Worm (Caenorhabditis elegans) whole organism, mixed stage, embryonic: ENCODE results near the gene C34C12.9.

Experiments used
- M03D4.4 ChIP-seq: sonication (generic microtip); optimal IDR thresholded peaks from 2 replicates; lab custom pipeline; 2017; ENCODE audit warnings: mild to moderate bottlenecking, missing genetic modification characterization, missing compliant biosample characterization
- bed-3 ChIP-seq: fragments of 200-800 bp; sonication (Bioruptor generic); optimal IDR thresholded peaks from 3 replicates; lab custom pipeline; 2018; ENCODE audit warnings: mild to moderate bottlenecking, missing genetic modification characterization, moderate library complexity, missing compliant biosample characterization
- blmp-1 ChIP-seq: fragments of 150-350 bp; optimal IDR thresholded peaks from 2 replicates; lab custom pipeline; 2014; ENCODE audit warnings: missing biosample characterization, missing genetic modification characterization
- ceh-39 ChIP-seq: fragments of 150-350 bp; optimal IDR thresholded peaks from 2 replicates; lab custom pipeline; 2014; ENCODE audit warnings: missing biosample characterization, missing genetic modification characterization
- ceh-43 ChIP-seq: fragments of 200-800 bp; sonication (Bioruptor generic); optimal IDR thresholded peaks from 2 replicates; lab custom pipeline; 2018; ENCODE audit warnings: mild to moderate bottlenecking, missing genetic modification characterization, moderate library complexity, missing compliant biosample characterization
- ceh-83 ChIP-seq: fragments of 200-800 bp; sonication (Bioruptor generic); optimal IDR thresholded peaks from 2 replicates; lab custom pipeline; 2018; ENCODE audit warnings: mild to moderate bottlenecking, missing genetic modification characterization, missing compliant biosample characterization
- ces-1 ChIP-seq: fragments of 150-350 bp; optimal IDR thresholded peaks from 2 replicates; lab custom pipeline; 2014; ENCODE audit warnings: missing biosample characterization, missing genetic modification reagents, missing genetic modification characterization
- cnd-1 ChIP-seq: fragments of 200-800 bp; sonication (Bioruptor generic); optimal IDR thresholded peaks from 2 replicates; lab custom pipeline; 2018; ENCODE audit warnings: mild to moderate bottlenecking, missing genetic modification characterization, missing compliant biosample characterization
- drap-1 ChIP-seq: fragments of 200-800 bp; sonication (Bioruptor generic); optimal IDR thresholded peaks from 3 replicates; lab custom pipeline; 2018; ENCODE audit warnings: mild to moderate bottlenecking, missing genetic modification characterization, missing compliant biosample characterization
- elt-1 ChIP-seq: sonication (generic microtip); optimal IDR thresholded peaks from 2 replicates; lab custom pipeline; 2017; ENCODE audit warnings: missing genetic modification characterization, mild to moderate bottlenecking, missing compliant biosample characterization, antibody characterized with exemption, moderate library complexity, borderline replicate concordance; ENCODE audit not compliant: insufficient read depth
- elt-3 ChIP-seq: fragments of 150-350 bp; optimal IDR thresholded peaks from 2 replicates; lab custom pipeline; 2014; ENCODE audit warnings: missing biosample characterization, missing genetic modification characterization
- flh-1 ChIP-seq: fragments of 200-800 bp; sonication (Bioruptor generic); optimal IDR thresholded peaks from 2 replicates; lab custom pipeline; 2018; ENCODE audit warnings: mild to moderate bottlenecking, missing genetic modification characterization, moderate library complexity, missing compliant biosample characterization
- ham-2 ChIP-seq: fragments of 200-800 bp; sonication (Bioruptor generic); optimal IDR thresholded peaks from 2 replicates; lab custom pipeline; 2018; ENCODE audit warnings: mild to moderate bottlenecking, missing genetic modification characterization, missing compliant biosample characterization
- hlh-1 ChIP-seq: fragments of 150-350 bp; optimal IDR thresholded peaks from 2 replicates; lab custom pipeline; 2014; ENCODE audit warnings: missing biosample characterization, missing genetic modification reagents, missing genetic modification characterization
- lin-13 ChIP-seq: fragments of 150-350 bp; optimal IDR thresholded peaks from 2 replicates; lab custom pipeline; 2014; ENCODE audit warnings: missing biosample characterization, missing genetic modification characterization
- lin-32 ChIP-seq: fragments of 200-800 bp; sonication (Bioruptor generic); optimal IDR thresholded peaks from 2 replicates; lab custom pipeline; 2018; ENCODE audit warnings: mild to moderate bottlenecking, missing genetic modification characterization, missing compliant biosample characterization
- lsy-2 ChIP-seq: fragments of 150-350 bp; optimal IDR thresholded peaks from 2 replicates; lab custom pipeline; 2014; ENCODE audit warnings: missing biosample characterization, missing genetic modification characterization
- mab-5 ChIP-seq: fragments of 150-350 bp; optimal IDR thresholded peaks from 2 replicates; lab custom pipeline; 2014; ENCODE audit warnings: missing biosample characterization, missing genetic modification characterization
- mep-1 ChIP-seq: fragments of 150-350 bp; optimal IDR thresholded peaks from 2 replicates; lab custom pipeline; 2017; ENCODE audit warnings: missing biosample characterization, missing genetic modification reagents, missing genetic modification characterization, inconsistent platforms
- mls-2 ChIP-seq: sonication (generic microtip); optimal IDR thresholded peaks from 2 replicates; lab custom pipeline; 2016; ENCODE audit warnings: mild to moderate bottlenecking, missing genetic modification characterization, moderate library complexity, missing compliant biosample characterization
- nhr-12 ChIP-seq: fragments of 150-350 bp; optimal IDR thresholded peaks from 2 replicates; lab custom pipeline; 2014; ENCODE audit warnings: missing biosample characterization, missing genetic modification characterization
- nhr-2 ChIP-seq: fragments of 150-350 bp; optimal IDR thresholded peaks from 2 replicates; lab custom pipeline; 2014; ENCODE audit warnings: missing biosample characterization, missing genetic modification characterization
- nhr-237 ChIP-seq: fragments of 150-350 bp; optimal IDR thresholded peaks from 2 replicates; lab custom pipeline; 2014; ENCODE audit warnings: missing biosample characterization, missing genetic modification characterization
- nhr-28 ChIP-seq: fragments of 150-350 bp; optimal IDR thresholded peaks from 2 replicates; lab custom pipeline; 2014; ENCODE audit warnings: missing biosample characterization, missing genetic modification characterization
- nhr-76 ChIP-seq: sonication (generic microtip); optimal IDR thresholded peaks from 2 replicates; lab custom pipeline; 2017; ENCODE audit warnings: missing biosample characterization, missing genetic modification characterization
- pha-4 ChIP-seq: fragments of 150-350 bp; optimal IDR thresholded peaks from 2 replicates; lab custom pipeline; 2018; ENCODE audit warnings: missing biosample characterization, missing genetic modification reagents, missing genetic modification characterization
- sem-2 ChIP-seq: fragments of 200-800 bp; sonication (Bioruptor generic); optimal IDR thresholded peaks from 2 replicates; lab custom pipeline; 2018; ENCODE audit warnings: mild to moderate bottlenecking, missing genetic modification characterization, missing compliant biosample characterization
- snpc-4 ChIP-seq: fragments of 150-350 bp; optimal IDR thresholded peaks from 2 replicates; lab custom pipeline; 2014; ENCODE audit warnings: missing biosample characterization, missing genetic modification characterization
- sptf-1 ChIP-seq: sonication (generic microtip); optimal IDR thresholded peaks from 2 replicates; lab custom pipeline; 2017; ENCODE audit warnings: mild to moderate bottlenecking, missing genetic modification characterization, moderate library complexity, missing compliant biosample characterization
- tbx-8 ChIP-seq: fragments of 200-800 bp; sonication (Bioruptor generic); optimal IDR thresholded peaks from 2 replicates; lab custom pipeline; 2018; ENCODE audit warnings: mild to moderate bottlenecking, missing genetic modification characterization, moderate library complexity, missing compliant biosample characterization
- unc-120 ChIP-seq: sonication (generic microtip); optimal IDR thresholded peaks from 2 replicates; lab custom pipeline; 2017; ENCODE audit warnings: missing genetic modification characterization, missing compliant biosample characterization; ENCODE audit not compliant: poor library complexity, severe bottlenecking
- unc-39 ChIP-seq: fragments of 150-350 bp; optimal IDR thresholded peaks from 2 replicates; lab custom pipeline; 2014; ENCODE audit warnings: missing biosample characterization, missing genetic modification characterization
- unc-62 ChIP-seq: fragments of 150-350 bp; optimal IDR thresholded peaks from 2 replicates; lab custom pipeline; 2014; ENCODE audit warnings: missing biosample characterization, missing genetic modification reagents, missing genetic modification characterization
- zip-8 ChIP-seq: fragments of 150-350 bp; optimal IDR thresholded peaks from 2 replicates; lab custom pipeline; 2014; ENCODE audit warnings: missing biosample characterization, missing genetic modification characterization
- ztf-11 ChIP-seq: fragments of 150-350 bp; optimal IDR thresholded peaks from 2 replicates; lab custom pipeline; 2014; ENCODE audit warnings: missing biosample characterization, missing genetic modification characterization

C34C12.9 gene

DNA sequence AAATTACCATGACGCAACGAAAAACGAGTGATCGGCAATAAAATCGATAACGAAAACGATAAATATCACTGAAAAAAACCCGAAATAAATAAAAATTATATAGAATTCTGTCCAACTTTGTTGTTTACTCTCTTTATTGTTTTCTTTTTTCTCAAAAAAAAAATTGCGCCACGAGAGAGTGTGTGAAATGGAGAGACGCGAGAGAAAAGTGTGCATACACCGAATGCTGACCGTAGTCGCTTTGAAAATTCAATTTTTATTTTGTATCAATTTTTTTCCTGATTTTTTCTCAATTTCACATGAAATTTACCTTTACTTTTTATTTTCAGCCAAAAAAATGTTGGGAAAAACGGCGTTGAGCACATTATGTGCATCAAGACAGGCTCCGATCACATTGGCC lies 34.6 kb upstream of the C34C12.9 start, which contains the start of the genes M01F1.4 and mrpl-35:
Gene M01F1.4, minus strand, starts transcription at position 126 of the 400 bp plus-strand sequence.
Gene mrpl-35, plus strand, starts transcription at position 330 of the 400 bp plus-strand sequence.
- TF ChIP-seq mep-1 (tag; lab: Kevin White, UChicago) (peak; percentile 65), ces-1 (GFP tag; lab: Kevin White, UChicago) (peak; percentile 51), lin-13 (tag; lab: Kevin White, UChicago) (no peak), ztf-11 (tag; lab: Kevin White, UChicago) (no peak), nhr-237 (tag; lab: Kevin White, UChicago) (peak; percentile 21), hlh-1 (tag; lab: Kevin White, UChicago) (no peak), lsy-2 (peak; percentile 94), ceh-83 (GFP tag; lab: Kevin White, UChicago) (no peak), nhr-28 (tag; lab: Kevin White, UChicago) (no peak), pha-4 (tag; lab: Kevin White, UChicago) (no peak), blmp-1 (tag; lab: Kevin White, UChicago) (no peak), nhr-2 (no peak)

ce11 chrIII:3505051-3505548 lies 29.8 kb upstream of the C34C12.9 start, which contains the start of gene lias-1:
Gene lias-1, minus strand, starts transcription at chrIII:3505101.
- no peak for TF ChIP-seq nhr-76 (tag; lab: Kevin White, UChicago)
- no peak for TF ChIP-seq nhr-2
- TF ChIP-seq bed-3 (GFP tag; lab: Kevin White, UChicago): no peak
- no peak for TF ChIP-seq lin-32
- TF ChIP-seq ztf-11 (tag; lab: Kevin White, UChicago): peak; percentile 15
- no peak for TF ChIP-seq elt-3 (tag; lab: Kevin White, UChicago)
- no peak for TF ChIP-seq ceh-83 (GFP tag; lab: Kevin White, UChicago)
- TF ChIP-seq drap-1 (GFP tag; lab: Kevin White, UChicago): no peak
- peak; percentile 61 for TF ChIP-seq ces-1 (GFP tag; lab: Kevin White, UChicago)
- peak; percentile 58 for TF ChIP-seq ham-2 (GFP tag; lab: Kevin White, UChicago)
- TF ChIP-seq cnd-1 (tag; lab: Kevin White, UChicago): no peak
- TF ChIP-seq ceh-43 (GFP tag; lab: Kevin White, UChicago): peak; percentile 31
- peak; percentile 87 for TF ChIP-seq pha-4 (tag; lab: Kevin White, UChicago)
- peak; percentile 81 for TF ChIP-seq sptf-1 (tag; lab: Kevin White, UChicago)
- TF ChIP-seq flh-1 (GFP tag; lab: Kevin White, UChicago): no peak
- TF ChIP-seq M03D4.4 (tag; lab: Kevin White, UChicago): peak; percentile 62
- TF ChIP-seq mls-2 (tag; lab: Kevin White, UChicago): no peak
- TF ChIP-seq lsy-2: peak; percentile 96
- TF ChIP-seq tbx-8 (GFP tag; lab: Kevin White, UChicago): peak; percentile 58
- peak; percentile 86 for TF ChIP-seq lin-13 (tag; lab: Kevin White, UChicago)
- peak; percentile 58 for TF ChIP-seq unc-120 (tag; lab: Kevin White, UChicago)
- no peak for TF ChIP-seq sem-2 (GFP tag; lab: Kevin White, UChicago)
- no peak for TF ChIP-seq snpc-4 (tag; lab: Kevin White, UChicago)
- TF ChIP-seq elt-1 (tag; lab: Kevin White, UChicago): no peak
- TF ChIP-seq unc-39: no peak
- TF ChIP-seq unc-62 (GFP tag; lab: Kevin White, UChicago): no peak
- peak; percentile 92 for TF ChIP-seq mep-1 (tag; lab: Kevin White, UChicago)
- TF ChIP-seq zip-8 (tag; lab: Kevin White, UChicago): no peak
- TF ChIP-seq hlh-1 (tag; lab: Kevin White, UChicago): peak; percentile 80
- peak; percentile 64 for TF ChIP-seq nhr-237 (tag; lab: Kevin White, UChicago)
- no peak for TF ChIP-seq mab-5 (tag; lab: Kevin White, UChicago)
- no peak for TF ChIP-seq nhr-28 (tag; lab: Kevin White, UChicago)
- TF ChIP-seq ceh-39 (tag; lab: Kevin White, UChicago): no peak

DNA sequence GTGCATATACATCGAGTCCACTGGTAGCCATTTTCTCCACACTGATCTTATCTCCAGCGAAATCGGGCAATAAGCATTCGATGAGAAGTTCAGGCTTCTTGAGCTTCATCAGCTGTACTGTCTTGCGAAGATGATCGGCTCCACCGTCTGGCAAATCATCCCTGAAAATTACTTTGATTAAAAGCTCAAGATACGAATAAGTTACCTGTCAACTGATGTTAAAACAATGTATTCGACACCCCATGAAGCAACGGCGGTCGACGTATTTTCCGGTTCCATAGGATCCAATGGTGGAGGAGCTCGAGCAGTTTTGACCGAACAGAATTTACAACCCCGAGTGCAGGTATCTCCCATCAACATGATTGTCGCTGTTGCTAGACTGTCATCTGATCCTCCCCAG lies 28.9 kb upstream of the C34C12.9 start:
- TF ChIP-seq zip-8 (tag; lab: Kevin White, UChicago) (no peak), ham-2 (GFP tag; lab: Kevin White, UChicago) (no peak), ztf-11 (tag; lab: Kevin White, UChicago) (no peak), ceh-39 (tag; lab: Kevin White, UChicago) (no peak), drap-1 (GFP tag; lab: Kevin White, UChicago) (no peak), nhr-12 (tag; lab: Kevin White, UChicago) (no peak), snpc-4 (tag; lab: Kevin White, UChicago) (no peak), lsy-2 (no peak), blmp-1 (tag; lab: Kevin White, UChicago) (no peak), mep-1 (tag; lab: Kevin White, UChicago) (no peak), hlh-1 (tag; lab: Kevin White, UChicago) (no peak), lin-32 (no peak), unc-62 (GFP tag; lab: Kevin White, UChicago) (no peak), pha-4 (tag; lab: Kevin White, UChicago) (no peak), flh-1 (GFP tag; lab: Kevin White, UChicago) (no peak), nhr-237 (tag; lab: Kevin White, UChicago) (no peak), elt-3 (tag; lab: Kevin White, UChicago) (no peak)
- TF ChIP-seq, all 35 proteins: peak for 0
